Fruit fly (Drosophila melanogaster): ENCODE data around the gene TTLL3A.

- TF ChIP-seq CG8478 (optimal IDR thresholded peaks at IDR 0.05): no peak
- TF ChIP-seq CTCF (optimal IDR thresholded peaks at IDR 0.05): no peak
Measured at dm6 chr2L:6722822-6723749, 16.9 kb downstream of the TTLL3A start, which contains the start of gene homer.

All from S2 (cell line).